Worm (Caenorhabditis elegans): ENCODE data around the gene ZK616.65.
A peak's percentile ranks its signal among the peaks of the same experiment; 100 is the strongest.

The ZK616.65 gene

DNA sequence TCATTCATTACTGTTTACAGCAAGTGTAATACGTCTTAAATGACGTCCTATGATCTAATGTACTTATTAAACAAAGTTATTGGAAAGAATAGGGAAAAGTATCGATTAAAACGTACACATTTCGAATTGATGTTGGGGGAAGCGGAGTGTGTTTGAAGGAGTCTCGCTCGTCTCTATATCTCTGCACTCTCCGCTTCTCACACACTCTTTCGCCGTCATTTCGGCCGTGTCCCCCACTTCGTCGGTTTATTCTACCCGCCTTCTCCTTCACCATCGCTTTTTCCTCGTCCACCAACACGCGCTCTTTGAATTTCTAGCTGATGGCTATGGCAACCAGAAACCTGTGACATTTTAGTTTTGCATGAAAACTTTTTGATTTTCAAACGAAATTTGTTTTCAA lies 42.2 kb downstream of the ZK616.65 start:
- TF ChIP-seq ama-1 (optimal IDR thresholded peaks at IDR 0.05) (peak; percentile 60), nhr-12 (tag; optimal IDR thresholded peaks at IDR 0.05) (no peak), elt-3 (tag; optimal IDR thresholded peaks at IDR 0.05) (no peak), nhr-43 (tag; optimal IDR thresholded peaks at IDR 0.05; ENCODE audit: poor library complexity, severe bottlenecking) (no peak), mdl-1 (tag; optimal IDR thresholded peaks at IDR 0.05) (no peak), pha-4 (tag; optimal IDR thresholded peaks at IDR 0.05) (peak; percentile 37), hmg-11 (tag; optimal IDR thresholded peaks at IDR 0.05) (peak; percentile 53), elt-2 (tag; optimal IDR thresholded peaks at IDR 0.05) (peak; percentile 25), ceh-28 (tag; optimal IDR thresholded peaks at IDR 0.05) (peak; percentile 70), ztf-4 (tag; optimal IDR thresholded peaks at IDR 0.05) (no peak), nhr-25 (tag; optimal IDR thresholded peaks at IDR 0.05) (peak; percentile 58), aly-2 (tag; optimal IDR thresholded peaks at IDR 0.05) (no peak), sea-2 (GFP tag; optimal IDR thresholded peaks at IDR 0.05) (no peak), nfya-1 (tag; optimal IDR thresholded peaks at IDR 0.05; ENCODE audit: insufficient read depth) (peak; percentile 39), lin-39 (tag; optimal IDR thresholded peaks at IDR 0.05) (peak; percentile 31), ZK546.5 (tag; optimal IDR thresholded peaks at IDR 0.05) (no peak), lin-15B (tag; optimal IDR thresholded peaks at IDR 0.05) (peak; percentile 70), unc-39 (tag; optimal IDR thresholded peaks at IDR 0.05) (no peak), nhr-67 (tag; optimal IDR thresholded peaks at IDR 0.05) (no peak), fos-1 (tag; optimal IDR thresholded peaks at IDR 0.05) (no peak)

- TF ChIP-seq mml-1 (tag; optimal IDR thresholded peaks at IDR 0.05): no peak
- peak; percentile 50 for TF ChIP-seq ama-1 (optimal IDR thresholded peaks at IDR 0.05)
These were observed 43.1 kb downstream of the ZK616.65 start for ce11 chrIV:5367899-5368298.

DNA sequence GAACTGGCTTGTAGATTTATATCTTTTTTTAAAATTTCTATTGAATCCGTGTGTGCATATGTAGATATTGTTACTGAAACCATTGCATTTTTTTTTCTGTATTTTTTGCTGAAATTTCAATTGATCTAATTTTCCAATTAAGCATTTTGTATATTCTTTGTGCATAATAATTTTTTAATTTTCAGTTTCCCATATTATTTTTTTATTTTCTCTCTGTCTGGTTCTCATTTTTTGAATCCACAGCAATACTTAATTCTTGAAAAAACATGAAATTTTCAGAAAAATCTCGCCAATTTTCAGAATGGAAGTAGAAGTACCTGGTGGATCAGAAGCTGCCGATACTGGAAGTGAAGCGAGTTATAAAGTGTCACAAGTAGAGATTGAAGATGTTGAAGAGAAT lies 44.5 kb downstream of the ZK616.65 start, which contains the start of gene sand-1:
Gene sand-1, plus strand, starts transcription at position 301 of the 400 bp plus-strand sequence.
- no peak for TF ChIP-seq nhr-12 (tag; optimal IDR thresholded peaks at IDR 0.05)
- TF ChIP-seq nhr-28 (tag; optimal IDR thresholded peaks at IDR 0.05): no peak
- no peak for TF ChIP-seq elt-2 (tag; optimal IDR thresholded peaks at IDR 0.05)
- TF ChIP-seq fos-1 (tag; optimal IDR thresholded peaks at IDR 0.05): no peak
- TF ChIP-seq ZK546.5 (tag; optimal IDR thresholded peaks at IDR 0.05): no peak
- TF ChIP-seq egl-5 (tag; optimal IDR thresholded peaks at IDR 0.05): no peak

DNA sequence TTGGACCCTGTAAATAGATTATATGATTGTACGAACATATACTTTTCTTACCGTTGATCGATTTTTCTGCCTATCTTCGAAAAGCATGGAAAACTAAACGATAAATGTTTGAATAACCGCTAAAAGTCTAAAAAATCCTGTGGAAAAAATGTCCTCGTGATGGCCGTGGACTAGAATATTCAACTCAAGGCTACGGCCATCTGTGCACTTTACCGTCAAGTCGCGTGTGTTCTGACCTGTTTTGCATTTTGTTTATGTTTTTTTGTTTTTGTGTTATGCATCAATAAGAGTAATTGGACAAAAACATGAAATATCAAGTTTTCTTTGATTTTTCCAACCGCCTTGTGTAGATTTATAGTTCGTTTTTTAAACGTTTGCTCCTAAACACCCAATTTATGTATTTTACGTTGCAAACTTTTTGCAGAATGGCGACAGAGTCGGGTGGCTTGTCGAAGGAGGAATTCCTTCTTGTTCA lies 46.8 kb downstream of the ZK616.65 start, which contains the start of the genes hda-6 and F41H10.4:
Gene hda-6, minus strand, starts transcription at position 172 of the 475 bp plus-strand sequence.
Gene F41H10.4, plus strand, starts transcription at position 425 of the 475 bp plus-strand sequence.
- no peak for TF ChIP-seq zag-1 (tag; optimal IDR thresholded peaks at IDR 0.05)
- no peak for TF ChIP-seq mml-1 (tag; optimal IDR thresholded peaks at IDR 0.05)
- TF ChIP-seq pha-4 (tag; optimal IDR thresholded peaks at IDR 0.05): peak; percentile 75
- TF ChIP-seq lin-15B (tag; optimal IDR thresholded peaks at IDR 0.05): peak; percentile 93
- no peak for TF ChIP-seq ztf-11 (tag; optimal IDR thresholded peaks at IDR 0.05)
- no peak for TF ChIP-seq mdl-1 (tag; optimal IDR thresholded peaks at IDR 0.05)
- no peak for TF ChIP-seq R02D3.7 (tag; optimal IDR thresholded peaks at IDR 0.05)
- TF ChIP-seq ceh-82 (tag; optimal IDR thresholded peaks at IDR 0.05): no peak
- no peak for TF ChIP-seq nhr-12 (tag; optimal IDR thresholded peaks at IDR 0.05)
- no peak for TF ChIP-seq nhr-28 (tag; optimal IDR thresholded peaks at IDR 0.05)
- TF ChIP-seq nfya-1 (tag; optimal IDR thresholded peaks at IDR 0.05; ENCODE audit: insufficient read depth): peak; percentile 75
- TF ChIP-seq unc-39 (tag; optimal IDR thresholded peaks at IDR 0.05): no peak
- no peak for TF ChIP-seq aly-2 (tag; optimal IDR thresholded peaks at IDR 0.05)
- no peak for TF ChIP-seq unc-62 (GFP tag; optimal IDR thresholded peaks at IDR 0.05)
- TF ChIP-seq snpc-4 (tag; optimal IDR thresholded peaks at IDR 0.05): peak; percentile 92
- no peak for TF ChIP-seq nhr-77 (tag; optimal IDR thresholded peaks at IDR 0.05)
- TF ChIP-seq ztf-4 (tag; optimal IDR thresholded peaks at IDR 0.05): no peak
- TF ChIP-seq egl-5 (tag; optimal IDR thresholded peaks at IDR 0.05): peak; percentile 73
- no peak for TF ChIP-seq elt-3 (tag; optimal IDR thresholded peaks at IDR 0.05)
- peak; percentile 75 for TF ChIP-seq nhr-23 (tag; optimal IDR thresholded peaks at IDR 0.05)
- TF ChIP-seq fos-1 (tag; optimal IDR thresholded peaks at IDR 0.05): no peak
- no peak for TF ChIP-seq ama-1 (optimal IDR thresholded peaks at IDR 0.05)
- TF ChIP-seq lin-39 (tag; optimal IDR thresholded peaks at IDR 0.05): peak; percentile 33
- TF ChIP-seq ZK546.5 (tag; optimal IDR thresholded peaks at IDR 0.05): no peak
- TF ChIP-seq nhr-237 (tag; optimal IDR thresholded peaks at IDR 0.05): no peak
- peak; percentile 85 for TF ChIP-seq nhr-43 (tag; optimal IDR thresholded peaks at IDR 0.05; ENCODE audit: poor library complexity, severe bottlenecking)
- TF ChIP-seq fkh-2 (tag; optimal IDR thresholded peaks at IDR 0.05): no peak
- no peak for TF ChIP-seq ceh-16 (tag; optimal IDR thresholded peaks at IDR 0.05)
- TF ChIP-seq jun-1 (tag; optimal IDR thresholded peaks at IDR 0.05): no peak
- TF ChIP-seq egl-27 (tag; optimal IDR thresholded peaks at IDR 0.05): no peak
- TF ChIP-seq skn-1 (tag; optimal IDR thresholded peaks at IDR 0.05): peak; percentile 9
- no peak for TF ChIP-seq pqm-1 (tag; optimal IDR thresholded peaks at IDR 0.05)
- no peak for TF ChIP-seq elt-1 (tag; optimal IDR thresholded peaks at IDR 0.05)
- no peak for TF ChIP-seq hmg-11 (tag; optimal IDR thresholded peaks at IDR 0.05)
- TF ChIP-seq nhr-67 (tag; optimal IDR thresholded peaks at IDR 0.05): no peak
- peak; percentile 28 for TF ChIP-seq elt-2 (tag; optimal IDR thresholded peaks at IDR 0.05)
- TF ChIP-seq lsy-12 (tag; optimal IDR thresholded peaks at IDR 0.05): no peak
- no peak for TF ChIP-seq nhr-76 (tag; optimal IDR thresholded peaks at IDR 0.05)
- no peak for TF ChIP-seq nhr-11 (tag; optimal IDR thresholded peaks at IDR 0.05)
- no peak for TF ChIP-seq fkh-10 (GFP tag; optimal IDR thresholded peaks at IDR 0.05)
- TF ChIP-seq eor-1 (tag; optimal IDR thresholded peaks at IDR 0.05): no peak

Measured in whole organism, L3 larva.